Worm (Caenorhabditis elegans): ENCODE data around the gene Y39A1A.24.

DNA sequence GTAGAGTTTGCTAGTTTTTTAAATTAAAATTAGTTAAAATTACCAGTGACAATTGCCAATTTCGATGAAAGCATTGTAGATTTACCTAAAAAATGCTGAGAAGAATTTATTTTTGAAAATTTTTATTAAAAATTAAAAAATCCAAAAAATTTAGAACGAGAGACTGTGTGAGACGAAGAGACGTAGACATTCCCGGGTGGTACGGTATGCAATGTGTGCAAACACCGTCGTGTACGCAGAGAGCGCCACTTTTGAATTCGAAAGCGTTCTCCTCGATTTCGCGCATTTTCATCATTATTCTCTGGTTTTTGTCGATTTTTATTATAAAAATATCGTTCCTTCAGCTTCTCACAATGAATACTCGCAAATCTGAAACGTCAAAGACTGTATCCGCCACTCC is 30.3 kb downstream of the Y39A1A.24 start, which contains the start of the genes dhs-11 and orc-1:
- TF ChIP-seq lin-11 (tag; optimal IDR thresholded peaks at IDR 0.05), result no peak
- no peak for TF ChIP-seq rnt-1 (tag; optimal IDR thresholded peaks at IDR 0.05)
- no peak for TF ChIP-seq C08G9.2 (tag; optimal IDR thresholded peaks at IDR 0.05)

All from whole organism, late embryonic.